Fruit fly (Drosophila melanogaster): ENCODE measurements around the gene nmo.

Gene nmo

DNA sequence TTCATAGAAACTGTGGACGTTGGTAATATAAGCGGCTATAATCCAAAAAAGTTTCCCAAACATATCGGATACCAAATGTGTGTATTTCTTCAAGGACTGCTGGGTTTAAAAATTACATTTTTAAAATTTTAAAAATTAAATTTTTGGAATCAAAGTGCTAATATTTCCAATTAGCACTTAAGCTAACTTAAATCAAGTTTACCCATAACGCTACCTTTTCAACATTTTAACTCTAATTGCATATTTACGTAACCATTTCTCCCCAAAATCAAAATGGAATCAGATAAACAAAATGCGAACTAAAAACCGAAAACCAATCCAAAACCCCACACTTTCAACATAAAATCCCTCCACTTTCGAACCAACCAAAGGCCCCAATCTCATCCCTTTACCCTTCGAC is 32.6 kb upstream of the nmo start, which contains the start of gene CG43880:
CG43880 (minus strand) TSS at position 101 of the 400 bp plus-strand sequence.
- TF ChIP-seq Myc (optimal IDR thresholded peaks at IDR 0.05), result no peak
- TF ChIP-seq Sin3A (optimal IDR thresholded peaks at IDR 0.05), result no peak
- no peak for TF ChIP-seq ttk (optimal IDR thresholded peaks at IDR 0.05)
- no peak for TF ChIP-seq h (optimal IDR thresholded peaks at IDR 0.05)
- TF ChIP-seq insv (optimal IDR thresholded peaks at IDR 0.05), result no peak
- TF ChIP-seq psq (optimal IDR thresholded peaks at IDR 0.05), result no peak

DNA sequence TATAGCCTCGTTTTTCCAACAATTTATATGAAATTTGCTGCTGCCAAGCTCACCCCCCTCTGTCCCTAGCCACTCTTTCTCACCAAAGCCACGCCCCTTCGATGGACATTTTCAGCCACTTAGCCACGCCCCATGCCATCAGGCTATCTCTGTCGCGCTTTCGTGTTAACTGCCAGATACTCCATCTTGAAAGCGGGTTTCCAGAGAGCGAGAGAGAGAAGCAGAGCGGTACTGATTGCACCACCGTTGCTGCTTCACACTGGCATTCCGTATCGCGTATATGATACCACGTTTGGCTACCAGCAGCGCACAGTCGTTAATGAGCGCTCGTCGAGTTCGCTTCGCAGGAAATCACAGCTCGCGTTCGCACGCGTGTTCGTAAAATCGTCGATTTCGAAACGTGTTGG is 31.0 kb upstream of the nmo start, which contains the start of gene exex:
exex (plus strand) TSS at position 307 of the 407 bp plus-strand sequence.
- no peak for TF ChIP-seq h (optimal IDR thresholded peaks at IDR 0.05)
- TF ChIP-seq Myc (optimal IDR thresholded peaks at IDR 0.05), result no peak
- no peak for TF ChIP-seq psq (optimal IDR thresholded peaks at IDR 0.05)
- TF ChIP-seq Sin3A (optimal IDR thresholded peaks at IDR 0.05), result no peak
- TF ChIP-seq insv (optimal IDR thresholded peaks at IDR 0.05), result no peak
- no peak for TF ChIP-seq ttk (optimal IDR thresholded peaks at IDR 0.05)

DNA sequence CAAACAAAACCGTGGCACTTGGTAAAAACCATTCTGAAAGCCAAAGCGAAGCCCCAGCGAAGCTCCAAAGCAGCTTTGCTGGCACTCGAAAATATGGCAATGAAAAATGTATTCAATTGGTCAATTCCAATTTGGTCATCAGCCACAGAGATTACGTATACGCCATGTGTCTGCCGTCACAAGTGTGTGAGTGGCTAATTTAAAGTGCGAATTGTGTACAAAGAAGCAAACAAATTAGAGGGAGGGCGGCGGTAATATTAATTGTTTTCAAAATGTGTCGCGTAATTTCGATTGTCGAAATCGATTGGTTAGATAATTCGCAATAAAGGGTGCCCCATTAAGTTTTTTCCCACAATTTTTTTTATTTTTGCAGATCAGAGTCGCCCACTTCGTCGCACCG is 29.1 kb upstream of the nmo start:
- TF ChIP-seq h (optimal IDR thresholded peaks at IDR 0.05) (no peak), Sin3A (optimal IDR thresholded peaks at IDR 0.05) (no peak), Myc (optimal IDR thresholded peaks at IDR 0.05) (no peak), ttk (optimal IDR thresholded peaks at IDR 0.05) (no peak), insv (optimal IDR thresholded peaks at IDR 0.05) (no peak), psq (optimal IDR thresholded peaks at IDR 0.05) (no peak)

DNA sequence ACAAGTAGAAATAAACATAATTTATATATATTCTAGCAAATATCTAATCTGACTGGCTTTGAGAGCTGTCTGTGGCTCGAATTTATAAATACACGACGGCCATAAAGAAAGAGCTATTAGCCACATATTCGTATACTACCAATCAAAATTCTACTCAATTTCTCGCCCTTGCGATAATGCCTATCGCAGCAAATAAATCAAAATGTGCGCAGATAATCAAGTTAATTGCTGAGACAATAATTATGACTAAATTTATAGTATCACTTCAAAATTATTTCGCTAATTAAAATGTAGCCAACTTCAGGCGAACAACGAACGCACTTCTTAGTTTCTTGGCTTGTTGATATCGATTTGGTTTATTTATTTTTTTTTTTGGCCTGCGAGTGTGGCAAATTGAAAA is 27.0 kb upstream of the nmo start:
- no peak for TF ChIP-seq insv (optimal IDR thresholded peaks at IDR 0.05)

DNA sequence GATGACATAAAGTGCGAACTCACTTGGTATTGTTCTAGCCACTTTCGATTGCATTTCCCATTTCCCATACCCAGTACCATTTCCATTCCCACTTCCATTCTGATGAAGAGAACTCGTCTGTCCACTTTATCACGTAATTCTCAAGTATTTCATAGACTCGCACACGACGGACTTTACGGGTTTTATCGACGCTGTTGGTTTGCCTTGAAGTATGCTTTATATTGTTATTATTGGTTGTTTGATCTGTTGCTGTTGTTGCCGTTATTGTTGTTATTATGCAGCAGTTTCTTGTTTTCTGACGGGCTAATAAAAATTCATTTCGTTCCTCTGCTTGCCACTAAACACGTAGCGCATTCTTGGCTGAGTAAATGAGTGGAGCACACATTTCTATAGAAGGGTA is 26.3 kb upstream of the nmo start:
- TF ChIP-seq insv (optimal IDR thresholded peaks at IDR 0.05) (no peak), Myc (optimal IDR thresholded peaks at IDR 0.05) (no peak), ttk (optimal IDR thresholded peaks at IDR 0.05) (no peak), h (optimal IDR thresholded peaks at IDR 0.05) (no peak), psq (optimal IDR thresholded peaks at IDR 0.05) (no peak), Sin3A (optimal IDR thresholded peaks at IDR 0.05) (no peak)

DNA sequence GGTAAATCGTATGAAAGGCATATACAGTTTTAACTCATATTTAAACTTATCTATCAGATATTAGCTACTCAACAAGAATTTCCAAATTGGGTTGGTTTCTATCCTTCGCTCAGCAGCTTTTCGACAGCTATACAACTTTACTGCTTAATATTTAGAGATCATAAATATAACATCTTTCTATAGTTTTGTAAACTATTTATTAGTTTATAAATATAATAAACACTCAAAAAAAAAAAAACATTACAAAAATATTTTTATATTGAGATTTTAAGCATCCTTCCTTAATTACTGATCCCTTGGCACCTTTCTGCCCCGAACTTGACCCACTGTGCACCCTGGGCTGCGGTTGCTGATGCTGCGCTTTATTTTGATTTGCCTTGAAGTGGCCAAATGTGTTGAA is 25.9 kb upstream of the nmo start:
- no peak for TF ChIP-seq Sin3A (optimal IDR thresholded peaks at IDR 0.05)
- TF ChIP-seq Myc (optimal IDR thresholded peaks at IDR 0.05), result no peak
- no peak for TF ChIP-seq psq (optimal IDR thresholded peaks at IDR 0.05)
- TF ChIP-seq h (optimal IDR thresholded peaks at IDR 0.05), result no peak
- TF ChIP-seq ttk (optimal IDR thresholded peaks at IDR 0.05), result no peak
- TF ChIP-seq insv (optimal IDR thresholded peaks at IDR 0.05), result no peak

DNA sequence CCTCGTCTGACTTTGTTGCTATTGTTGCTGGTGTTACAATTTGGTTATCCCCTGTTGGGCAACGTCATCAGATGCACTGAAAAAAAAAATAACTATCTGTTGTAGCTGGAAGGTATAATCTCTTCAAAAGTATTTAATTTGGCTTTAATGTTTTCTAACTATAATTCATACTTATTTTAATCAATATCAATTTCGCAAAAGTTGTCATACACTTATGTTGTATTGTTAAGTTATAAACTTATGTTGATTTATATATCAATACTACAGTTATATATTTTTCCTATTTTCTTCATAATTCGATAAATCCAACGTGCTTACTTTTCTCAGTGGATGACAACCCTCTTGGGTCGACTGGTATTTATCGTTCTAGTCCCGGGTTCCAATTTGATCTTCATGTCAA is 25.1 kb upstream of the nmo start:
- no peak for TF ChIP-seq Sin3A (optimal IDR thresholded peaks at IDR 0.05)
- TF ChIP-seq h (optimal IDR thresholded peaks at IDR 0.05), result no peak
- no peak for TF ChIP-seq Myc (optimal IDR thresholded peaks at IDR 0.05)
- TF ChIP-seq ttk (optimal IDR thresholded peaks at IDR 0.05), result no peak
- TF ChIP-seq psq (optimal IDR thresholded peaks at IDR 0.05), result no peak
- TF ChIP-seq insv (optimal IDR thresholded peaks at IDR 0.05), result no peak

DNA sequence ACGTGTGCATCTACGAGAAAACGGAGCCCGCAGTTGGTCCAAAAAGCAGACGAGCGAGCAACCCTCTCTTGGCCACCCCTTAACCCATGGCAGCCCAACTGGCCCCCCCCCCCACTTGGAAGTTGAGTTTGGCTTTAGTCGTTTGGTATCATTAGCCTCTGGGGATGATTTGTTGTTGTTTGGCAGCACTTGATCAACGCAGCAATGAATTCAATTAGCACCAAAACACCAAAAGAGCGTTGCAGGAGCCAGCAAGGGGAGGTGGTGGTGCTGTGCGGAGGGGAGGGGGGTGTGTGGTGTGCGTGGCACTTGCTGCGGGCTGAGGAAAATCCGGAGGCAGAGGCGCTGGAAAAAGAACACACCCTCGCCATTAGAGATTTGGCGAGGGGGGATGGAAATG is 23.9 kb upstream of the nmo start:
- no peak for TF ChIP-seq h (optimal IDR thresholded peaks at IDR 0.05)
- TF ChIP-seq ttk (optimal IDR thresholded peaks at IDR 0.05), result no peak
- no peak for TF ChIP-seq Myc (optimal IDR thresholded peaks at IDR 0.05)
- no peak for TF ChIP-seq psq (optimal IDR thresholded peaks at IDR 0.05)
- TF ChIP-seq insv (optimal IDR thresholded peaks at IDR 0.05), result no peak
- no peak for TF ChIP-seq Sin3A (optimal IDR thresholded peaks at IDR 0.05)

DNA sequence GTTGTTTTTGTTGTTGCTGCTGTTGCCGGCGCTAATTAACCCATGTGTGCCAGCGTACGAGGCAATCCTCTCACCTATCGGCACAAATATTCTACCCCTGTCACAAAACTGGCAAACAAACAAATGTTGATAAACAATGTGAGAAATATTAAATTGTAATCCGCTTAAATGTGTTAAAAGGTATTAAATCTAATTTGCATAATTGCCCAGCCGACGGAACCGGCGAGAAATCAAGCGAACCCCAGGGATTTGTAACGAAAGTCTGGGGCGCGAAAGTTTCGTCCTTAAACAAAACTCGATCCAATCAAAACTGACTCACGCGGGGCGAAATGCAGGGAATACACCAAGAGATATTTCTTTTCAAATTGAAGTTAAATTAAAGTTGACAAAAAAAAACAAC is 22.1 kb upstream of the nmo start:
- no peak for TF ChIP-seq h (optimal IDR thresholded peaks at IDR 0.05)
- no peak for TF ChIP-seq insv (optimal IDR thresholded peaks at IDR 0.05)
- TF ChIP-seq psq (optimal IDR thresholded peaks at IDR 0.05), result no peak
- TF ChIP-seq Myc (optimal IDR thresholded peaks at IDR 0.05), result no peak
- TF ChIP-seq Sin3A (optimal IDR thresholded peaks at IDR 0.05), result no peak
- no peak for TF ChIP-seq ttk (optimal IDR thresholded peaks at IDR 0.05)

DNA sequence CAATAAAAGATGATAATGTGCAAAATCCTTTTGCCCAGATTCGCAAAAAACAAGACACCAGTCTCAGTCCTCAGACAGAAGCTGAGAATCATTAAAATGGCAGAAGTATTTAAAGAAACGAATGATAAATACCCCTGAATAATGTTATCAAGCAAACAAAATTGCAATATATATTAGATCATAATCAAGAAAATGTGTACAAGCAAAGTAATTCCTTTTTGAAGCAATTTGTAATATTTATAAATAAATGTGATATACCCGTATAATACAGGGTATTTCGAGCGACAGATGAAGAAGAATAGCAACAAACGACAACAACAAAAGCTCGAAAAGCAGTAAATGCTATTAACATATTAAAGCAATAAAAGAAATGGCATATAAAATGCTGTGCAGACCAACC is 20.8 kb upstream of the nmo start:
- no peak for TF ChIP-seq Sin3A (optimal IDR thresholded peaks at IDR 0.05)
- no peak for TF ChIP-seq h (optimal IDR thresholded peaks at IDR 0.05)
- TF ChIP-seq ttk (optimal IDR thresholded peaks at IDR 0.05), result no peak
- no peak for TF ChIP-seq insv (optimal IDR thresholded peaks at IDR 0.05)

DNA sequence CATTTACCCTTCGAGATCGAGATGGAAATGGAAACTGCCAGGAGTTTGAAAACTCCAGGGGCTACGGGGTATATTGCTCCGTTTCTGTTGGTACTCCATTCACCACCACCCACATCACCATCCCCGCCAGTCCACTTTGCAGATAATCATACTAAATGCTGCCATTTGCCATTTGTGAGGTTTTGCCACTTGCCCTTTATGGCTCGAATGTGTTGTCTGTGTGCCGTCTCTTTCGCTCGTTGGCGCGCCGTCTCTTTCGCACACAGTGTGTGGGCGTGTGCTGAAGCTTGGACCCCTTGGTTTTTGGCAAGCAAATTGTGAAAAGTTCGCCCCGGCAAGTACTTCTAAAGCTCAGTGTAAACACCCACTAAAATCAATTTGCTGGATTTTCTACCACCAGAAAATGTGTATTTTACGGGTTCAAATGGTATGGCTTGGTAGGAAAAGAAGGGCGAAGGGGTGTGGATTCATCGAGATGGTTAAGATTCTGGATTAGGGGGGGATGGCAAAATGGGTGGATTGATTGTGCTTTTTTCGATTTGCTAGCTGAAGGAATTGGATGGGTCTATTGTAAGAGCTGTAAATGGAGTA is 20.2 kb upstream of the nmo start:
- no peak for TF ChIP-seq Sin3A (optimal IDR thresholded peaks at IDR 0.05)
- no peak for TF ChIP-seq Myc (optimal IDR thresholded peaks at IDR 0.05)

DNA sequence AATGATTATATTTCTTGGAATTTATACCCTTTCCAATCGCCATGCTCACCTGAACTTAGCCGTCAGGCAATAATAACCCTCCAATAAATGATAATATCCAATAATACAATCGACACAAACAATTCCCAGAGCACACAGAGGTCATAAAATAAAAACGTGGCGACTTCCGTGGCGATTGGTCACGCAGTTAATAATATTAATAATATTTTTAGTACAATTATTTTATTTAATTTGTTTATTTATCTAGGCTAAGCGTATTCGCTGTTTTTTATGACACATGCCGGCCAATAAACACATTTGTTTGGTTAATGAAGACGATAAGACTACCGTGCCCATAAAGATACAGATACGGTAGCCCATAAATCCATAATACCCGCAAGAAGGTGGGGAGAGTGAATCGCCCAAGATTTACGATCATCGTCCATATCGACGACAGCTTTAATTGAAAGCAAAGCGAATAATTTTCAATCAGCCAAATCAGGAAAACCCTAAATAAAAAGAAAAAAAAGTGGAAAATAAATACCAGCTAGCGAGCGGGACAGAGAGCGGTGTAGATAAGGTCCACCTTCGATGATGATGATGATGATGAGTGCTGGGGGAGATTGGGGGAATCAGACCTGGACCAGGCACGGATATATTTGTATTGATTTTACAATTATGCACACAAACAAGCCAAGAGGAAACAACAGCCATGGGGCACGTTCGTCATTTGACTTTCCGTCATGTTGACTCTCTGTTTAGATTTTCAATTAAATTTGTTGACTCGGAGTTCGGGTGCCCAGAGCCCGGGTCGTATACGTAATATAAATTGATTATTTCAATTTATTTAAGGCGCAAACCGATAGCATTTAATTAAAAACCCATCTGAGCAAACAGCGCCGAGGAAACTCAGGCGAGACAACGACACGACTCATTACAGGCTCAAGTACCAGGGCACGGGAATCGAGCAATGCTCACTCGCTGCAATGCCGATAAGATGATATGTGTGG is 17.8 kb upstream of the nmo start:
- TF ChIP-seq insv (optimal IDR thresholded peaks at IDR 0.05) (no peak), psq (optimal IDR thresholded peaks at IDR 0.05) (no peak), Sin3A (optimal IDR thresholded peaks at IDR 0.05) (no peak), Myc (optimal IDR thresholded peaks at IDR 0.05) (no peak)
